Worm (Caenorhabditis elegans): Measurements from ENCODE around the gene F59A7.14.

F59A7.14 gene

ce11 chrV:2022374-2022773 lies 3.6 kb downstream of the F59A7.14 start, which contains the start of gene F59A7.5:
F59A7.5 (plus strand) TSS chrV:2022674.
- no peak for TF ChIP-seq hif-1 (tag; optimal IDR thresholded peaks at IDR 0.05)
- peak in 1 of 2 experiments; percentile 13 for TF ChIP-seq unc-62 (GFP tag; optimal IDR thresholded peaks at IDR 0.05 in 1 of 2)
- no peak for TF ChIP-seq unc-62 (tag; optimal IDR thresholded peaks at IDR 0.05)
- TF ChIP-seq zfp-2 (tag; optimal IDR thresholded peaks at IDR 0.05), result no peak
- TF ChIP-seq rbr-2 (tag; optimal IDR thresholded peaks at IDR 0.05), result no peak
- no peak for TF ChIP-seq arid-1 (GFP tag; conservative IDR thresholded peaks at IDR 0.05)
- TF ChIP-seq nhr-11 (tag; optimal IDR thresholded peaks at IDR 0.05), result no peak
- no peak for TF ChIP-seq nhr-77 (tag; optimal IDR thresholded peaks at IDR 0.05)

- no peak for TF ChIP-seq mdt-29 (GFP tag; IDR thresholded peaks at IDR 0.05)
- TF ChIP-seq egl-27 (tag; optimal IDR thresholded peaks at IDR 0.05), result no peak
- no peak for TF ChIP-seq ceh-32 (tag; optimal IDR thresholded peaks at IDR 0.05; ENCODE audit: poor library complexity)
- no peak for TF ChIP-seq ama-1 (optimal IDR thresholded peaks at IDR 0.05)
- no peak for TF ChIP-seq ztf-11 (tag; optimal IDR thresholded peaks at IDR 0.05)
- no peak for TF ChIP-seq dmd-6 (GFP tag; IDR thresholded peaks at IDR 0.05)
- TF ChIP-seq vab-7 (GFP tag; IDR thresholded peaks at IDR 0.05), result no peak
Observed at ce11 chrV:2027787-2028186, 9.0 kb downstream of the F59A7.14 start, which contains the start of gene srab-13. srab-13 (minus strand) TSS chrV:2027887.

- TF ChIP-seq R02D3.7 (tag; optimal IDR thresholded peaks at IDR 0.05) (no peak), set-16 (GFP tag; IDR thresholded peaks at IDR 0.05) (peak; percentile 62)
Observed at ce11 chrV:2029877-2030276, 11.1 kb downstream of the F59A7.14 start, which contains the start of gene F59A7.12. F59A7.12 (plus strand) TSS chrV:2030177.

- TF ChIP-seq unc-62 (GFP tag; optimal IDR thresholded peaks at IDR 0.05 in 1 of 2), result peak in 1 of 2 experiments; percentile 43
- no peak for TF ChIP-seq unc-62 (tag; optimal IDR thresholded peaks at IDR 0.05)
- TF ChIP-seq rbr-2 (tag; optimal IDR thresholded peaks at IDR 0.05), result no peak
- TF ChIP-seq nhr-41 (GFP tag; IDR thresholded peaks at IDR 0.05), result no peak
- peak; percentile 75 for TF ChIP-seq set-16 (GFP tag; IDR thresholded peaks at IDR 0.05)
Observed at ce11 chrV:2030661-2031060, 11.9 kb downstream of the F59A7.14 start.

ce11 chrV:2031454-2031853 lies 12.7 kb downstream of the F59A7.14 start, which contains the start of gene hil-6:
hil-6 (minus strand) TSS chrV:2031554.
- no peak for TF ChIP-seq fos-1 (tag; optimal IDR thresholded peaks at IDR 0.05)
- no peak for TF ChIP-seq lin-39 (tag; optimal IDR thresholded peaks at IDR 0.05)
- TF ChIP-seq madf-9 (GFP tag; conservative IDR thresholded peaks at IDR 0.05), result no peak
- peak in 1 of 2 experiments; percentile 33 for TF ChIP-seq unc-62 (GFP tag; optimal IDR thresholded peaks at IDR 0.05 in 1 of 2)
- no peak for TF ChIP-seq unc-62 (tag; optimal IDR thresholded peaks at IDR 0.05)
- TF ChIP-seq Y75B8A.6 (GFP tag; IDR thresholded peaks at IDR 0.05), result no peak
- no peak for TF ChIP-seq fkh-10 (GFP tag; optimal IDR thresholded peaks at IDR 0.05)

ce11 chrV:2035545-2035944 lies 16.8 kb downstream of the F59A7.14 start, which contains the start of gene srab-23:
srab-23 (minus strand) TSS chrV:2035645.
- TF ChIP-seq skn-1 (tag; optimal IDR thresholded peaks at IDR 0.05), result no peak
- TF ChIP-seq unc-62 (GFP tag; optimal IDR thresholded peaks at IDR 0.05 in 1 of 2), result no peak
- TF ChIP-seq unc-62 (tag; optimal IDR thresholded peaks at IDR 0.05), result no peak
- no peak for TF ChIP-seq lir-3 (tag; optimal IDR thresholded peaks at IDR 0.05)
- no peak for TF ChIP-seq ces-1 (GFP tag; optimal IDR thresholded peaks at IDR 0.05)
- no peak for TF ChIP-seq T26A8.4 (GFP tag; IDR thresholded peaks at IDR 0.05)
- TF ChIP-seq snpc-1.2 (GFP tag; IDR thresholded peaks at IDR 0.05), result no peak
- no peak for TF ChIP-seq fos-1 (tag; optimal IDR thresholded peaks at IDR 0.05)
- TF ChIP-seq jun-1 (tag; optimal IDR thresholded peaks at IDR 0.05), result no peak
- TF ChIP-seq attf-4 (tag; optimal IDR thresholded peaks at IDR 0.05), result no peak
- TF ChIP-seq unc-39 (tag; optimal IDR thresholded peaks at IDR 0.05), result no peak
- TF ChIP-seq ztf-7 (tag; optimal IDR thresholded peaks at IDR 0.05), result no peak
- TF ChIP-seq Y105C5A.15 (GFP tag; IDR thresholded peaks at IDR 0.05), result no peak
- no peak for TF ChIP-seq aly-2 (tag; optimal IDR thresholded peaks at IDR 0.05)

All from whole organism, L4 larva.